Worm (Caenorhabditis elegans) whole organism, L4 larva: Measurements from ENCODE around the gene timm-17B.2.

Source experiments
- daf-12 ChIP-seq: fragments of 150-350 bp; optimal IDR thresholded peaks from 2 replicates; lab custom pipeline; 2014; ENCODE audit warnings: missing biosample characterization, missing genetic modification reagents, missing genetic modification characterization
- daf-16 ChIP-seq, 3 experiments: sonication (generic microtip); optimal IDR thresholded peaks; 2 replicates each; lab custom pipeline; 2016 to 2017; ENCODE audit warnings: missing genetic modification characterization in 3 of 3, missing genetic modification reagents in 3 of 3, mild to moderate bottlenecking in 2 of 3, missing compliant biosample characterization in 2 of 3, missing biosample characterization in 1 of 3, moderate library complexity in 1 of 3
- egl-27 ChIP-seq: sonication (generic microtip); optimal IDR thresholded peaks from 3 replicates; lab custom pipeline; 2017; ENCODE audit warnings: missing biosample characterization, missing genetic modification reagents, missing genetic modification characterization
- fos-1 ChIP-seq: fragments of 150-350 bp; optimal IDR thresholded peaks from 2 replicates; lab custom pipeline; 2014; ENCODE audit warnings: missing biosample characterization, missing genetic modification characterization
- lin-15B ChIP-seq: fragments of 150-350 bp; sonication (generic microtip); optimal IDR thresholded peaks from 3 replicates; lab custom pipeline; 2014; ENCODE audit warnings: missing biosample characterization, missing genetic modification characterization
- lin-38 ChIP-seq: fragments of 200-800 bp; sonication (Bioruptor generic); IDR thresholded peaks from 2 replicates; pipeline ENCODE4 v1.3.6; 2022; ENCODE audit warnings: missing genetic modification reagents, missing genetic modification characterization, missing compliant biosample characterization
- nhr-237 ChIP-seq: sonication (generic microtip); optimal IDR thresholded peaks from 2 replicates; lab custom pipeline; 2017; ENCODE audit warnings: missing biosample characterization, missing genetic modification characterization
- nhr-77 ChIP-seq: fragments of 150-350 bp; optimal IDR thresholded peaks from 2 replicates; lab custom pipeline; 2014; ENCODE audit warnings: missing biosample characterization, missing genetic modification characterization
- pha-4 ChIP-seq, 2 experiments: fragments of 150-350 bp in 1 of 2; fragments of 200-800 bp in 1 of 2; sonication (Bioruptor generic) in 1 of 2; IDR thresholded peaks in 1 of 2; optimal IDR thresholded peaks in 1 of 2; 2 replicates each; pipeline versions ENCODE4 v1.3.6 to Lab custom; 2014 to 2022; ENCODE audit warnings: missing genetic modification characterization in 2 of 2, missing genetic modification reagents in 2 of 2, missing biosample characterization in 1 of 2, missing compliant biosample characterization in 1 of 2
- snpc-4 ChIP-seq: fragments of 150-350 bp; optimal IDR thresholded peaks from 2 replicates; lab custom pipeline; 2014; ENCODE audit warnings: missing biosample characterization, missing genetic modification characterization
- unc-62 ChIP-seq, 3 experiments: fragments of 150-350 bp in 1 of 3; sonication (generic microtip); optimal IDR thresholded peaks in 2 of 3; peaks in 1 of 3; 1 replicate in 1 of 3; 2 replicates in 2 of 3; lab custom pipeline; 2014 to 2017; ENCODE audit warnings: missing biosample characterization in 3 of 3, missing genetic modification characterization in 3 of 3, missing genetic modification reagents in 3 of 3, missing genotype in 1 of 3

ce11 chrIV:8384737-8385136 lies 11.7 kb upstream of the timm-17B.2 start:
- TF ChIP-seq fos-1 (tag; lab: Kevin White, UChicago) (no peak), daf-16 (GFP tag; optimal IDR thresholded peaks at IDR 0.05; lab: Kevin White, UChicago) (no peak), daf-16 (tag; optimal IDR thresholded peaks at IDR 0.05; lab: Kevin White, UChicago) (no peak), lin-15B (no peak), lin-38 (GFP tag; lab: Robert Waterston, UW) (no peak), snpc-4 (tag; lab: Kevin White, UChicago) (no peak), nhr-77 (no peak), egl-27 (tag; lab: Kevin White, UChicago) (no peak), nhr-237 (tag; lab: Kevin White, UChicago) (no peak), pha-4 (GFP tag; IDR thresholded peaks at IDR 0.05; lab: Robert Waterston, UW) (no peak), pha-4 (tag; optimal IDR thresholded peaks at IDR 0.05; lab: Kevin White, UChicago) (no peak), daf-12 (tag; lab: Kevin White, UChicago) (no peak), unc-62 (GFP tag; optimal IDR thresholded peaks at IDR 0.05 in 1 of 2; lab: Kevin White, UChicago) (peak in 1 of 2 experiments; percentile 94), unc-62 (tag; optimal IDR thresholded peaks at IDR 0.05; lab: Kevin White, UChicago) (no peak)
